Worm (Caenorhabditis elegans) whole organism, dauer: ENCODE data around the gene best-18.

Experiments
- unc-62 ChIP-seq: sonication (generic microtip); optimal IDR thresholded peaks from 2 replicates; lab custom pipeline; 2017; ENCODE audit warnings: missing biosample characterization, missing genetic modification reagents, missing genetic modification characterization

The best-18 gene

DNA sequence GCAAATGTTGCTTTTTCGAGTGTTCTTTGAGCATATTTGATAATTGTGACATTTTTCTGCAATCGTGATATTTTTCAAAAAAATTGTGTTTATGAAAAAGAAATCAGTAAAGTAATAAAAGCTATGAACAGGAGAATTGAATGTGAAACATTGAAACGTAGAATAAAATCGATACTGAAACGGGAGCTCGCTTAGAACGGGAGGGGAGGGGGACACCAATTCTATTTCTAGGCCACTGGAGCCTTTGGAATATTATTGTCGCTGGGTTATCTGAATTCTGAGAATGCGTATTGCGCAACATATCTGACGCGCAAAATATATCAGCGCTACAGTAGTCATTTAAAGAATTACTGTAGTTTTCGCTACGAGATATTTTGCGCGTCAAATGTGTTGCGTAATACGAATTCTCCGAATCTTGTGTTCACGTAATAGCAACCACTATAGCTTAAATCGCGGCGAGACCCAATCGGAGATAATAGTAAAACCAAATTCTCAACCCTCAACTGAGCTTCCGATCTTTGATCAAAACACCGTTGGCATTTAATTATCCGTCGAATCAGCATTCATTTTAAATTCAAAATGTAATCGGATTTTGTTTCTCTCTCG is at the start of gene best-18, which contains the start of gene blos-1:
TSS of gene best-18 (plus strand) at position 508 of the 606 bp plus-strand sequence.
TSS of gene blos-1 (minus strand) at position 58 of the 606 bp plus-strand sequence.
- no peak for TF ChIP-seq unc-62 (GFP tag; lab: Kevin White, UChicago)

DNA sequence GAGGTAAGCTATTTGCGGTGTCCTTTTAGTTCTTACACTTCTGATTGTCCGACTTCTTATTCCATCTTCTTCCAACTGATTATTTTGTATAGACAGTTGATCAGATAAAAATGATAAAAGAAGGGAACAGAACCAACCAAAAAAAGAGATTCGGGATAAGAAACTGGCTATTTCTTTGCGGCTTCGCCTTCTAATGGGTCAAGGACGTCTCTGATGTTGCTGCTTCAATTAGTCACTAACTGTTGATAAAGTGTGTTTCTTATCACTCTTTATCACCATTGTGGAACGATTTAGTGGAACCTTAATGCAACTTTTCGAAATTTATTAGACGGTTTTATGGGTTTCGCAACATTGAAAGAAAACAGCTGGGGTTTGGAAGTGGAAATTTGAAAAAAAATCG is 41.9 kb upstream of the best-18 start:
- TF ChIP-seq unc-62 (GFP tag; lab: Kevin White, UChicago), result no peak

DNA sequence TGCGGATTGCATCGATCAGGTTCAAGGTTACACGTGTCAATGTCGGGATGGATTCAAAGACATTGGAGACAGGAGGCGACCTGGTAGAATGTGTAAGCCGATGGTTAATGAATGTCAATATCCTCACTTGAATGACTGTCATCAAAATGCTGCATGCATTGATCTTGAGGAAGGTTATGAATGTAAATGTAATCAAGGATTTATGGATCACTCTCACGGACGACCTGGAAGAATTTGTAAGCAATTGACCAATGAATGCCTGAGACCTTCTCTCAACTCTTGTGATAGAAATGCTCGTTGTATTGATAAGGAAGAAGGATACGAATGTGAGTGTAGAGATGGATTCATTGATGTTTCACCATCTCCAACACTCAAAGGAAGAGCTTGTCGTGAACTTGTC is 34.2 kb upstream of the best-18 start:
- TF ChIP-seq unc-62 (GFP tag; lab: Kevin White, UChicago), result no peak

DNA sequence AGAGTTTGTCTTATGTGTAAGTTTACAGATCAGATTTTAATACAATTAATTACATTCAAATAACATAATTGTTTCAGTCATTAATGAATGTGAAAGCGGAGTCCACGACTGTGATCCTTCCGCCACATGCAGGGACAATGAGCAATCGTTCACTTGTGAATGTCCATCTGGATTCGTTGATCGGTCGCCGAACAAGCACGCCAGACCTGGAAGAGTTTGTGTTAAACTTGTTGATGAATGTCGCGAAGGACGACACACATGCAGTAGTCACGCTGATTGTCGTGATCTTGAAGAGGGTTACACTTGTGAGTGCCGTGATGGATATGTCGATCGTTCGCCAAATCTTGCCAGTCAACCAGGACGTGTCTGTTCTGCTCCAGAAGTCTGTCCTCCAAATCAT is 33.6 kb upstream of the best-18 start:
- TF ChIP-seq unc-62 (GFP tag; lab: Kevin White, UChicago), result no peak

DNA sequence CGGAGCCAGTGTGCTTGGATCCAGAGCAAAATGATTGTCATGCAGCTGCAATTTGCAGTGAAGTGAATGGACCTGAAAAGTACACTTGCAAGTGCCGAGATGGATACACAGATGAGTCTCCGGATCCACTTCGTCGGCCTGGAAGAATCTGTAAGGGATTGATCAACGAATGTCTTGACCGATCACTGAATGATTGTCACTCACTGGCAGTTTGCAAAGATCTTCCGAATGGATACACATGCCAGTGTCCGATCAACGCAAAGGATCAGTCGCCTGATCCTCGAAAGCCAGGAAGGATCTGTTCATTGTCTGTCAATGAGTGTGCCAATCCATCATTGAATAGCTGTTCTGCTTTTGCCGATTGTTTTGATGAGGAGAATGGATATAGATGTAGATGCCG is 32.8 kb upstream of the best-18 start:
- no peak for TF ChIP-seq unc-62 (GFP tag; lab: Kevin White, UChicago)

DNA sequence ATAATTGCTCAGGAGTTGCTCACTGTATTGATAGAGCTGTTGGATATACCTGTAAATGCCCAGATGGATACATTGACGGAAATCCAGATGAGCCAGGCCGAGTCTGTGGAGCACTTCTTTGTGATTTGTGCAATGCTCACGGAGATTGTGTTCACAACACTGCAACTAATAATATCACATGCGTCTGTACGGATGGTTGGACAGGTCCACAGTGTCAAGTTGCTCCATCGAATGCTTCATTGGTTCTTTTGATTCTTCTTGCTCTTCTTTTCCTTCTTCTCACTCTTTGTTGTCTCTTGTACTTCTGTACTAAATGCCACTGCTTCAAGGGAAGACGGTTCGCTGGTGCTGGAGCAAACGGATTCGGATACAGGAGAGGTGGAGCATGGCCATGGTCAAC is 30.3 kb upstream of the best-18 start:
- TF ChIP-seq unc-62 (GFP tag; lab: Kevin White, UChicago), result no peak

DNA sequence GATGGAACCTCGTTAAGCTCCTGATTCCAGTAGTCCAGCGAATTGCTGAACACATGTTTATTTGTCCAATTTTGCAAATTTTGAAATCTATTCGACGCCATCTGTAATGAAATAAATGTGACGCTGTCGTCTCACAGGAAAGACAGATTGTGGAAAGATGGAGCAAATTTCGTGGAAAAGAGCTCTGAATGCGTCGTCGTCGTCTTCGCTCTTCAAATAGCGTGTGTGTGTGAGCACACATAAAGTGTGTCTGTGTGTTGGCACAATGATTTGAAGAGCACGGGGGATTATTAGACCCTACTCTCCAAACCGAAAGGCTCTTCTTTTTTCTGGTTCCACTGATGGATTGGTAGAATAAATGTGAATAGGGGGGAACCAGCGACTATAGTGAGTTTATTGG is 26.0 kb upstream of the best-18 start, which contains the start of gene unc-47:
TSS of gene unc-47 (minus strand) at position 101 of the 400 bp plus-strand sequence.
- TF ChIP-seq unc-62 (GFP tag; lab: Kevin White, UChicago), result no peak

DNA sequence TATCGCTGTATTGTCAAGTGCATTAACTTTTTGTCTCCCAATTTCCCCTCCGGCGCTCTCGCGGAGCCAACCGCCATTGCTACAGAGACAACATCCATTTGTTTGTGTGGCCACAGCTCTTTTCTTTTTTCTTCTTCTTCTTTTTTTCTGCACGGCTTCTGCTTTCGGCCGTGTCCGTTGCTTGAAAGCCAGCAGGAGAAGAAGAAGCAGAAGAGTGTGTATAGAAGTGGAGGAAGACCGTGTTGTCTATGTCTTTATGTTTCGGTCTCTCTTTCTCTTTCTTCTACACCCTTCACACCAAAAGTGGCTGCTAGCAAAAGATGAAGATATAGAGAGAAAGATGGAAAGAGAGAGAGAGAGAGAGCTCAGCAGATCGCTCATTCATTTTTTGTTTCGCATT is 24.4 kb upstream of the best-18 start:
- TF ChIP-seq unc-62 (GFP tag; lab: Kevin White, UChicago), result no peak

DNA sequence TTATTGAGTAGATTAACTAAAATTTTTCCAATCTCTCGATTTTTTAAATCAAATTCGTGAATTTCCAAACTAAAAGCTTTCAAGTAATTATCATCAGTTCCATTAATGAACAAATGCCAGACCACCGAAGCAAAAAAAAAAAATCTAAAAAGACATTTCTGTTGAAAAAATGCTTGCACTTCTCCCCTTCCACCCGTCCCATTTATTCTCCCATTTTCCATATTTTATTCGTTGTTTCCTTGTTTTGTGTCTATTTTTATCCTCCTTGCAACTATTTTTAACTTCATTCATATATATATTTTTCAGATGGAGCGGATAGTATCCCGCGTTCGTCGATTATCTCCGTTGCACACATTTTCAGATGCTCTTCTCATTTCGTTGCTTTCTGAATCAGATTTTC is 23.3 kb upstream of the best-18 start, which contains the start of gene epac-1:
TSS of gene epac-1 (plus strand) at position 301 of the 400 bp plus-strand sequence.
- no peak for TF ChIP-seq unc-62 (GFP tag; lab: Kevin White, UChicago)

DNA sequence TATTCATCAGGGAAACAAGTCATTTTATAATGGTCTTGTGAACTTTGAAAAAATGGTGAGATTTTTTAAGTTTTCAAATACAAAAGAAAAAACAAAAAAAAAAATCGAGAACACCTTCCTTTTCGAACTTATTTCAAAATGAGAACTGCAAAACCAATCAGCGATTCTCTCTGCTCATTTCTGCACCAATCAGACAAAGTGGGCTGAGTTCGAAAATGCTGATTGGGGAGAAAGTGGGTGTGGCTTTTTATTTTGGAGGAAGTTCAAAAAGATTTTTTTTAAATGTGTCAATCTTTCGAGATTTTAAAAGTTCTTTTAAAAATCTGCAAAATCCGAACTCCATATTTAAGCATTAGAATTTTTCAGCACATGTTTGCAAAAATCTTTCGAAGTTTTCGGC is 17.6 kb upstream of the best-18 start:
- no peak for TF ChIP-seq unc-62 (GFP tag; lab: Kevin White, UChicago)

DNA sequence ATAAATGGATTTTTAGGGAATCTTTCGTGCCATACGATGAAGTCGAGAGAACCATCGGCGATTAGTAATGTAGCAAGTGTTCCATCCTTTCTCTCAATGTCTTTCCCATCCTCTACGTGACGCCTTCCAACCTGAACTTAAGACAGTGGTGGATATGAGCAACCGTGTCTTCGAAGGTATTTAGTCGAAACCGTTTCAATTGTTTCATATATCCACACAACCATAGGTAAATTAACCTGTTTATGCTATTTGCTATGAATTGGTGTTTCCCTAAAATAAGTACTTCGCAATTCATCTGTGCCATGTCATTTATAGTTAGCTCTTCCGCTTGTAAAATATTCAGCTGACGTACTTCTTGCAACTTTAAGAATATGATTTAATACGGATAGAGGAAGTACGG is 16.3 kb upstream of the best-18 start:
- no peak for TF ChIP-seq unc-62 (GFP tag; lab: Kevin White, UChicago)

DNA sequence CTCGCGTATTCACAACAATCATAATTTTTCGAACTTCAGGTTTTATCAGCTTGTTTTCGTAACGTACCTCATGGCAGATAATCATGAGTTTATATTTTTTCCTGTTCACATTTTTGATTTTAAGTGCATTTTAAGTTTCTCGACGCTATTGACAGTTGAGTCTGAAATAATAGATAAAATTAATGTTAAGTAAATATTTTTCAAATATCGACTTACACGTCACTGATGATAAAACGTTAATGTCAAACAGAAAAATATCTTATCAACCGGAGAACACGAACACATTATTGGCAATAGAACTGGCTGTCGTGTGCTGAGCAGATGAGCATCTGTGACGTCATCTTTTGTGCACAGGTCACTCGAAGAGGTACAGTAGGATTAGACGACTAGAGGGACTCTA is 15.4 kb upstream of the best-18 start:
- no peak for TF ChIP-seq unc-62 (GFP tag; lab: Kevin White, UChicago)

DNA sequence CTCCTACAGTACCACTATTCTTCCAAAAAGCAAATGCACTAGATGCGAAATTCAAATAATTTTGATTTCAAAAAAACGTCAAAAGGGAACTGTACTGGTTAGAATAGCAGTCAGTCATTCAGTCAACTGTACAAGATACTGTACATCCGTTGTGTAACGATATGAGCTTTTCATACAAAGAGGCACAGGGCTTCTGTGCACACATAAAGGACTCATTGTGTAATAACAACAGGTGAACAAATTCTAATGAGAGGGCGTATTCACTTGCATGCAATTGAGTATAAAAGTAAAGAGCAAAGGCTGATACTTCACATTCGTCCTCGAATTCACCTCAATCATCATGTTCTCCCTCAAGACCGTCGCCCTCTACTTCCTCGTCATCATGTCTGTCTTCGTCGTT is 14.8 kb upstream of the best-18 start, which contains the start of gene dod-6:
TSS of gene dod-6 (plus strand) at position 301 of the 400 bp plus-strand sequence.
- TF ChIP-seq unc-62 (GFP tag; lab: Kevin White, UChicago), result no peak

DNA sequence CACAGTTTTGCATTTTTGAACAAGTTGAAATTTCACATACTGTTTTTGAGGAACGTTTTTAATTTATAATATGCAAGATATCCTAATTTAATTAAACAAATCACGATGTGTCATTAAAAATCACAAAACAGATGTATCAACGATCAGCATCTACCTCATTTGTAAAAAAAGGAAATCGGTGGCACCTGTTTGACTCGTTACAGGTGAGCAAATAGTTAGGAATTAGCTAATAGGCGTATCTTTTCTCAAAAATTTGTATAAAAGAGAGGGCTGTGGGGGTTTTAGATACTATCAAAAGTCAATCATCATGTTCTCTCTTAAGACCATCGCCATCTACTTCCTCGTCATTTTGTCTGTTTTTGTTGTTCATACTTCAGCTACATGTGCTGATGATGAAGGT is 13.1 kb upstream of the best-18 start, which contains the start of gene T20G5.8:
TSS of gene T20G5.8 (plus strand) at position 301 of the 400 bp plus-strand sequence.
- TF ChIP-seq unc-62 (GFP tag; lab: Kevin White, UChicago), result no peak

DNA sequence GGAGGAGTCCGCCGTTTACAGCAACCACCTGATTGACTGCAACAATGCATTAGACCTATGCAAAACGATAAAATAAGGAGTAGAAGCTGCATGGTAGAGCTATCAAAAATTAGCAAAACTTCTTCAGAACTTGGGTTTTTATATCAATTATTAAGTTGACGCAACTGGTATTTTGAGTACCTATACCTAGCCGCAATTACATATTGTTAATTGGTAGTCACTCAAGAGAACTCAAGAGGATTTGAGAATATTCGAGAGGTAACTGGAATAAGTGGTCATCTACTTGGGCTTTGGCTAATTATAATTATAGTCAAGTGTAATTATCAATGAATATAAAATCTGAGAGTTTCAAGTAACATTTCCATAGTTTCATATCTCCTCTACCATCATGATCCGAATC is 11.0 kb upstream of the best-18 start, which contains the start of the genes T20G5.13 and T20G5.12:
TSS of gene T20G5.13 (minus strand) at position 101 of the 400 bp plus-strand sequence.
TSS of gene T20G5.12 (plus strand) at position 370 of the 400 bp plus-strand sequence.
- no peak for TF ChIP-seq unc-62 (GFP tag; lab: Kevin White, UChicago)

DNA sequence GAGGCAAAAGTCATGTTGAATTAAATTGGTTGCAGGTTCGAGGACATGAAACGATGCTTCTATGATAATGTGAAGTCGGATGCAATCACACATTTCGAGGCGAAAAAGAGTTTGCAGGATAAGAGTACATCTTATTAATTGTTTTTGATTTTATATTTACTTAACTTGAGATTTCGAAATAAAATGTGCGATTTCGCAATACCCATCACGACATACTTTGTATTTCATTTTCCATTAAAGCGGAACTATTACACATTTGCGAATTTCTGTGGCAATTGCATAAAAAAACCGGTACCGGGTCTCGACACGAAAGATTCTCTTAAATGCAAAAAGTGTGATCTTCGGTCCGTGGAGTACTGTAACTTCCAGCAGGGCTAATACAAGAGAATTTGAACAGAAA is 9.8 kb upstream of the best-18 start:
- TF ChIP-seq unc-62 (GFP tag; lab: Kevin White, UChicago), result no peak
